Worm (Caenorhabditis elegans): Measurements from ENCODE around the gene col-77.

The col-77 gene

ce11 chrII:8345613-8346012, 13.6 kb downstream of the col-77 start:
- TF ChIP-seq C16A3.4 (tag; optimal IDR thresholded peaks at IDR 0.05) (no peak), blmp-1 (tag; optimal IDR thresholded peaks at IDR 0.05) (peak; percentile 37), efl-1 (optimal IDR thresholded peaks at IDR 0.05) (no peak), efl-1 (GFP tag; optimal IDR thresholded peaks at IDR 0.05 in 1 of 2) (peak in 1 of 2 experiments; percentile 30)

- TF ChIP-seq blmp-1 (tag; optimal IDR thresholded peaks at IDR 0.05) = peak; percentile 75
- no peak for TF ChIP-seq grh-1 (GFP tag; IDR thresholded peaks at IDR 0.05)
- no peak for TF ChIP-seq ces-1 (GFP tag; optimal IDR thresholded peaks at IDR 0.05)
These were observed 14.4 kb downstream of the col-77 start for ce11 chrII:8344803-8345202.

ce11 chrII:8339108-8339507, 20.1 kb downstream of the col-77 start:
- TF ChIP-seq egl-27 (tag; optimal IDR thresholded peaks at IDR 0.05) = no peak
- TF ChIP-seq mep-1 (tag; optimal IDR thresholded peaks at IDR 0.05) = no peak
- TF ChIP-seq xbp-1 (tag; optimal IDR thresholded peaks at IDR 0.05) = no peak
- TF ChIP-seq unc-30 (tag; optimal IDR thresholded peaks at IDR 0.05) = no peak
- TF ChIP-seq C04F5.9 (tag; optimal IDR thresholded peaks at IDR 0.05) = no peak
- TF ChIP-seq C34B4.2 (tag; optimal IDR thresholded peaks at IDR 0.05) = no peak
- no peak for TF ChIP-seq mef-2 (tag; optimal IDR thresholded peaks at IDR 0.05)
- TF ChIP-seq ztf-4 (tag; optimal IDR thresholded peaks at IDR 0.05) = no peak
- TF ChIP-seq unc-62 (GFP tag; optimal IDR thresholded peaks at IDR 0.05) = no peak
- TF ChIP-seq irx-1 (tag; optimal IDR thresholded peaks at IDR 0.05) = no peak
- no peak for TF ChIP-seq nhr-20 (tag; optimal IDR thresholded peaks at IDR 0.05)
- no peak for TF ChIP-seq ceh-82 (tag; optimal IDR thresholded peaks at IDR 0.05)
- no peak for TF ChIP-seq nhr-12 (tag; optimal IDR thresholded peaks at IDR 0.05)
- no peak for TF ChIP-seq nhr-77 (tag; optimal IDR thresholded peaks at IDR 0.05)
- TF ChIP-seq C16A3.4 (tag; optimal IDR thresholded peaks at IDR 0.05) = no peak
- TF ChIP-seq pag-3 (tag; optimal IDR thresholded peaks at IDR 0.05; ENCODE audit: borderline replicate concordance, insufficient read depth) = no peak
- TF ChIP-seq lsy-2 (tag; optimal IDR thresholded peaks at IDR 0.05) = no peak
- TF ChIP-seq pqm-1 (tag; optimal IDR thresholded peaks at IDR 0.05) = no peak
- no peak for TF ChIP-seq lin-39 (tag; optimal IDR thresholded peaks at IDR 0.05)

ce11 chrII:8333643-8334042, 25.5 kb downstream of the col-77 start, which contains the start of gene C26D10.7:
C26D10.7 (plus strand) TSS chrII:8333943.
- TF ChIP-seq hlh-17 (GFP tag; optimal IDR thresholded peaks at IDR 0.05; ENCODE audit: borderline replicate concordance) (no peak), nhr-76 (tag; optimal IDR thresholded peaks at IDR 0.05) (no peak), tbx-2 (tag; optimal IDR thresholded peaks at IDR 0.05) (no peak), aha-1 (tag; optimal IDR thresholded peaks at IDR 0.05) (no peak), Y116A8C.19 (tag; optimal IDR thresholded peaks at IDR 0.05; ENCODE audit: borderline replicate concordance) (no peak), nhr-28 (tag; optimal IDR thresholded peaks at IDR 0.05) (no peak), hpl-2 (GFP tag; optimal IDR thresholded peaks at IDR 0.05) (no peak), nhr-85 (tag) (no peak), nhr-19 (GFP tag; conservative IDR thresholded peaks at IDR 0.05) (no peak)

ce11 chrII:8329462-8329861, 29.7 kb downstream of the col-77 start, which contains the start of gene C26D10.4:
C26D10.4 (plus strand) TSS chrII:8329762.
- TF ChIP-seq lin-15B (tag; optimal IDR thresholded peaks at IDR 0.05) (no peak), hlh-4 (tag; optimal IDR thresholded peaks at IDR 0.05) (no peak), fkh-8 (tag; optimal IDR thresholded peaks at IDR 0.05) (no peak), snu-23 (GFP tag; optimal IDR thresholded peaks at IDR 0.05) (peak; percentile 4), zag-1 (tag; optimal IDR thresholded peaks at IDR 0.05) (no peak), efl-1 (optimal IDR thresholded peaks at IDR 0.05) (no peak), efl-1 (GFP tag; optimal IDR thresholded peaks at IDR 0.05 in 1 of 2) (peak in 1 of 2 experiments; percentile 15), ztf-4 (tag; optimal IDR thresholded peaks at IDR 0.05) (no peak), dpl-1 (GFP tag; optimal IDR thresholded peaks at IDR 0.05) (peak in 2 of 3 experiments; percentile 10 to 11), hlh-17 (GFP tag; optimal IDR thresholded peaks at IDR 0.05; ENCODE audit: borderline replicate concordance) (no peak)

Data from whole organism, L1 larva.